Worm (Caenorhabditis elegans): Measurements from ENCODE around the gene F53C11.4.

F53C11.4 gene

DNA sequence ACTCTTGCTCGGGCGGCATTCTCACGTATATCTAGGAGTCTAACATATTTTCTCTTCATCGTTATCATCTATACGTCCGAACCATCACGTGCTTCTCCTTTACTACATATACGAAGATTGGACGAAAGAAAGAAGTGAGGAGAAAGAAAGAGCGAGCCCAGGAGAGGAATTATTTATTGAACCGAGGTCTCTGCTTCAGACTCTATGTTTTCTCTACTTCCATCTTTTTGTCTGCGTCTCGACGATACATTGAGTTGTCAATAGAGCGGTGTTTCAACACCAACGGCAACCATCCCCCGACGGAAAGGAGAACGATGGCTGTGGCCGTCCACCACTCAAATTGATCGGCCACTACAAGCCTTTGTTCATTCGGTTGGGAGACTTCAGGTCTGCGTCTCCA is 2.2 kb upstream of the F53C11.4 start (continued):
- TF ChIP-seq snpc-1.3 (tag; optimal IDR thresholded peaks at IDR 0.05; ENCODE audit: insufficient read depth) = no peak
- TF ChIP-seq egl-44 (GFP tag; IDR thresholded peaks at IDR 0.05) = no peak; the same call in 1 of the 2 replicates
- no peak for TF ChIP-seq ekl-4 (GFP tag; IDR thresholded peaks at IDR 0.05)
- TF ChIP-seq nhr-90 (tag; optimal IDR thresholded peaks at IDR 0.05) = peak; percentile 23
- no peak for TF ChIP-seq lsy-27 (tag; optimal IDR thresholded peaks at IDR 0.05; ENCODE audit: borderline replicate concordance, insufficient read depth)
- TF ChIP-seq rcor-1 (GFP tag; IDR thresholded peaks at IDR 0.05) = peak; percentile 24; the same call in 1 of the 2 replicates
- TF ChIP-seq nhr-27 (tag; optimal IDR thresholded peaks at IDR 0.05) = no peak
- TF ChIP-seq T07F8.4 (tag; optimal IDR thresholded peaks at IDR 0.05) = no peak
- no peak for TF ChIP-seq C17E4.6 (GFP tag; IDR thresholded peaks at IDR 0.05)
- no peak for TF ChIP-seq bed-2 (GFP tag; IDR thresholded peaks at IDR 0.05)
- TF ChIP-seq F57C9.4 (tag; optimal IDR thresholded peaks at IDR 0.05) = no peak
- no peak for TF ChIP-seq ztf-6 (GFP tag; IDR thresholded peaks at IDR 0.05)
- peak; percentile 72; the same call in 1 of the 2 replicates for TF ChIP-seq cebp-1 (GFP tag; IDR thresholded peaks at IDR 0.05)
- peak; percentile 88 for TF ChIP-seq cebp-1 (tag; optimal IDR thresholded peaks at IDR 0.05)
- no peak for TF ChIP-seq F57A8.1 (GFP tag; optimal IDR thresholded peaks at IDR 0.05)
- TF ChIP-seq hlh-26 (GFP tag; conservative IDR thresholded peaks at IDR 0.05) = no peak
- no peak for TF ChIP-seq hmg-20 (GFP tag; IDR thresholded peaks at IDR 0.05)
- no peak for TF ChIP-seq attf-3 (GFP tag; conservative IDR thresholded peaks at IDR 0.05)
- no peak for TF ChIP-seq die-1 (tag; optimal IDR thresholded peaks at IDR 0.05)
- peak; percentile 93 for TF ChIP-seq nhr-80 (tag; optimal IDR thresholded peaks at IDR 0.05)
- peak; percentile 61 for TF ChIP-seq madf-10 (tag; optimal IDR thresholded peaks at IDR 0.05)
- TF ChIP-seq mxl-1 (tag; optimal IDR thresholded peaks at IDR 0.05) = no peak
- TF ChIP-seq hrde-1 (tag; optimal IDR thresholded peaks at IDR 0.05; ENCODE audit: borderline replicate concordance) = no peak
- no peak for TF ChIP-seq zim-3 (tag; optimal IDR thresholded peaks at IDR 0.05)
- TF ChIP-seq C06A6.2 (GFP tag; conservative IDR thresholded peaks at IDR 0.05) = no peak
- TF ChIP-seq nhr-179 (tag; optimal IDR thresholded peaks at IDR 0.05) = no peak
- no peak for TF ChIP-seq F10E7.11 (tag; optimal IDR thresholded peaks at IDR 0.05)
- no peak for TF ChIP-seq ceh-58 (GFP tag; IDR thresholded peaks at IDR 0.05)
- TF ChIP-seq lin-35 (GFP tag; optimal IDR thresholded peaks at IDR 0.05) = peak in 1 of 3 experiments; percentile 56
- no peak; the same call in 1 of the 2 replicates for TF ChIP-seq lin-26 (GFP tag; IDR thresholded peaks at IDR 0.05)
- TF ChIP-seq nfya-1 (tag; optimal IDR thresholded peaks at IDR 0.05; ENCODE audit: borderline replicate concordance, insufficient read depth) = no peak
- no peak for TF ChIP-seq madf-6 (GFP tag; IDR thresholded peaks at IDR 0.05)
- no peak for TF ChIP-seq F22D6.2 (tag; optimal IDR thresholded peaks at IDR 0.05)
- no peak for TF ChIP-seq madf-8 (GFP tag; conservative IDR thresholded peaks at IDR 0.05)
- TF ChIP-seq nfya-2 (GFP tag; IDR thresholded peaks at IDR 0.05) = no peak
- no peak for TF ChIP-seq lag-1 (GFP tag; IDR thresholded peaks at IDR 0.05)
- TF ChIP-seq Y95B8A.8 (GFP tag; IDR thresholded peaks at IDR 0.05) = peak; percentile 73; the same call in 1 of the 2 replicates
- no peak for TF ChIP-seq akir-1 (GFP tag; optimal IDR thresholded peaks at IDR 0.05)
- 0 out of 2 replicates have a peak, but pooled peaks have one; percentile 27 for TF ChIP-seq K11D2.4 (GFP tag; IDR thresholded peaks at IDR 0.05)
- TF ChIP-seq ztf-3 (GFP tag; optimal IDR thresholded peaks at IDR 0.05) = no peak
- no peak for TF ChIP-seq atf-7 (tag; optimal IDR thresholded peaks at IDR 0.05)
- no peak for TF ChIP-seq F52B5.7 (tag; optimal IDR thresholded peaks at IDR 0.05)
- peak; percentile 44 for TF ChIP-seq unc-62 (GFP tag; optimal IDR thresholded peaks at IDR 0.05)
- TF ChIP-seq sdz-38 (tag; optimal IDR thresholded peaks at IDR 0.05) = no peak
- no peak for TF ChIP-seq pha-4 (tag; optimal IDR thresholded peaks at IDR 0.05)
- no peak for TF ChIP-seq B0019.2 (GFP tag; conservative IDR thresholded peaks at IDR 0.05)
- TF ChIP-seq ceh-100 (GFP tag; IDR thresholded peaks at IDR 0.05) = peak; percentile 25; the same call in 1 of the 2 replicates
- TF ChIP-seq snpc-4 (GFP tag; optimal IDR thresholded peaks at IDR 0.05) = no peak
- TF ChIP-seq snpc-4 (tag; optimal IDR thresholded peaks at IDR 0.05) = peak; percentile 16 to 64 (median 48)

Data from whole organism, young adult.